Fruit fly (Drosophila melanogaster): ENCODE measurements around the gene CG33234.
A peak's percentile ranks its signal among the peaks of the same experiment; 100 is the strongest.

The CG33234 gene

DNA sequence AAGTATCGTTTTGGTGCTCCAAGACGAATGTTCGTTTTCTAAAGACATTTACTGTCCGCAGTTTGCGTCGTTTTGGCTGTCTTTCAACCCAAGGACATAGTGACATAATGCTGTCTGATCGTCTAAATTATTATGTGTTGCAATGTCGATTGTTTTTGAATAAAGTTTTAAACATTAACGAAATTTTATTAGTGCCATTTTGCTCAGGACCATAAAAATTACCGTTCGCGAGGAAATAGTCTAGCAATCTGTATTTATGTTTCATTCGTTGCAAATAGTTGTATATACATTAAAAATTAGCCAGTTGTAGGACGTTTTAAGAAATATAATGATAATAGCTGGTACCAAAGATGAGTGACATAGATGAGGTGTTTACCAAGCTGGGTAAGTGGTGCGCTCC lies at the start of gene CG33234:
TSS of gene CG33234 (plus strand) at position 301 of the 400 bp plus-strand sequence.
- TF ChIP-seq CG17801 (GFP tag; optimal IDR thresholded peaks at IDR 0.05; ENCODE audit: partially characterized antibody) = no peak

DNA sequence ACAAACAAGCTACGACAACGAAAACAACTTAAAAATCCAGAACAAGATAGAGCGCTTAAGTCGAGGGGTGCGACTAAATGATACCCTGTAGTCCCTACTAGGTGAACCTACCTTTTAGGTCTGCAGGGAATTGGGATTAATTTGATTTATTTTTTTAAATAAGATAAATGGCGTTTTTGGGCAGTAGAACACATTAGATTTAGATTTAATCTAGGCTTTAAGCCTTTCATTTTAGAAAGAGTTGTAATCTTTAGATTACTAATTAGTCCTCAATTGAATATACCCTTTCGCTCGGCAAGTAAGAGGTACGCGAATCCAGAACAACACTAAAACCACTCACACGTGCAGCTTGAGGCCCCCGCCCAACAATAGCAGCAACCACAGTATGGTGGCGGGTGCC lies 47.2 kb upstream of the CG33234 start:
- TF ChIP-seq CG17801 (GFP tag; optimal IDR thresholded peaks at IDR 0.05; ENCODE audit: partially characterized antibody) = no peak

DNA sequence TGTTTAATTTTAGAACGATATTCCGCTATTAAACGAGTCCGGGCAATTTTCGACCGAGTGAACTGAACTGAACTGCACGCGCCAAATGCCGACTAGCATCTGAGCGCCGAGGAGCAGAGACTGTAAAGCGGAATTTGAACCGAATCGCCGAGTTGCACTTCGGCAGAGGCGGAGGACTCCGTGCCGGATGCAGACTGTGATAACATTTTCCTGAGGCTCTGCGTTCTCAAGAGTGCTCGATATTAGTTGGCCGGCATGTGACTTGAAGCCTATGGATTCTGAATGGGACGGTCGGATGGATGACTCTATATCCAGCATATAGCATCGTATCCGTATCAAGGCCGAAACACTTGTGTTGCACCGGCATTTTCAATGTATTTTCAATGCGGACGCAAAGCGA lies 31.5 kb upstream of the CG33234 start, which contains the start of gene Pxn:
TSS of gene Pxn (minus strand) at position 101 of the 400 bp plus-strand sequence.
- no peak for TF ChIP-seq CG17801 (GFP tag; optimal IDR thresholded peaks at IDR 0.05; ENCODE audit: partially characterized antibody)

DNA sequence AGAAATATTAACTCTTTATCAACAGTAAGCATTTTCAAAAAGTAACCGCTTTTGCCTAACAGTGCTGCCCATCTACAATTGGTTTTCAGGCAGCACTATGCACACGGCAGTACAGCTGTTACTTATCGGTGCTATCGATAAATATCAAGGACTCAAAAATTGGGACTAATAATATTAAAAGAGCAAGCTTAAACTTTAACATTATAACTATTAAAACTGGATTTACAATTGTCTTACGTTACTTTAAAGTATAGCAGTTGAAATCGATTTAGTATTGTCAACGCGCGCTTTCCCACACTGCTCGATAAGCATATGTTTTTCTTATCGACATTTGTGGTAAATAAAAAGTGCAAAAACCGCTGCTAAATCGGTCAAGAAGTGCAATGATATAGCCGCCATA lies 30.0 kb upstream of the CG33234 start, which contains the start of the genes CG42245 and MEP-1:
TSS of gene CG42245 (plus strand) at position 310 of the 400 bp plus-strand sequence.
TSS of gene MEP-1 (plus strand) at position 310 of the 400 bp plus-strand sequence.
- TF ChIP-seq CG17801 (GFP tag; optimal IDR thresholded peaks at IDR 0.05; ENCODE audit: partially characterized antibody) = peak; percentile 71

DNA sequence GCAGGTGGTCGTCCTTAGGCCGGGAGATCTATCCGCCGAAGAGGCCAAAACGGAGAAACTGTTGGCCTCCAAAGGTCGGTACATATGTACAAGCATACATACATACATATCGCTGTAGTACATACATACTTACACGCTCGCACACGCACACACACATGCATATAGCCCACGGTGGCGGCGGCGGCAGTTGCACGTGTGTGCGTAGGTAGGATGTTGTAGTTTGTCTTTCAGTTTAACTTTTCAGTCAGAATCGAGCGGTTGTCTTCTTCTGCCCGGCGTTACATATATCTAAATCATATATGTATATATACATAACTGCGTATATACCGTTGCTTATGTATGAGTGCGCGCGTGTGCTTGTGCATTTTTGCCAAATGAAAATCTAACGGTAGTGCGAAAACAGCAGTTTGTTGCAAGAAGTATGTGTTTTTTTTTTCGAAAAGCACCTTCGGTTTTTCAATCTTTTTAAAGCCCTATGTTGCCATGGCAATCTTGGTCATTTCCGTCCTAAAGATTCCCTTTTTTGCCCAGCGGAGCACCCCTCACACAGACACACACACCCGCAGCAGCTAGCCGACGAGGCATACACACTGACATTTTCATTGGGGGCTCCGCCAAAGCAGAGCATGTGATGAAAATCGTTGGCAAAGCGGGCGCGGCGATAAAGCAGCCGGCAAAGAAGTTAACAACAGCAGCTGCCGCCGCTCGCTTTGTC lies 29.2 kb upstream of the CG33234 start:
- no peak for TF ChIP-seq CG17801 (GFP tag; optimal IDR thresholded peaks at IDR 0.05; ENCODE audit: partially characterized antibody)

DNA sequence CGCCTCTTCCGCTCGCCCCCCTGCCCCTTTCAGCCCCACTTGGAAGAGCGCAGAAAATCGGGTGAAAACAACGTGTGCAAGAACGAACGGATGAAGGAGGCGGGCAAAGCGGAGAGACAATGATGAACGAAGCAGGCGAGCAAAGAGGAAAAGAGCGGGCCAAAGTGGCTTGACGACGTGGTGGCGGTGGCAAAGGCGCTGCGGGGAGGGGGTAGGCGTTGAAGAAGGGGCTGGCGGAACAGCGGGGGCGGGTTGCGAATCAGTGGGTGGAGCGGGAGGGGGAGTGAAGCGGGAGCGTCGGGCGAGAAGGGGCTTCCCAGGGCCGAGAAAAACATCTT lies 28.7 kb upstream of the CG33234 start:
- peak; percentile 14 for TF ChIP-seq CG17801 (GFP tag; optimal IDR thresholded peaks at IDR 0.05; ENCODE audit: partially characterized antibody)

DNA sequence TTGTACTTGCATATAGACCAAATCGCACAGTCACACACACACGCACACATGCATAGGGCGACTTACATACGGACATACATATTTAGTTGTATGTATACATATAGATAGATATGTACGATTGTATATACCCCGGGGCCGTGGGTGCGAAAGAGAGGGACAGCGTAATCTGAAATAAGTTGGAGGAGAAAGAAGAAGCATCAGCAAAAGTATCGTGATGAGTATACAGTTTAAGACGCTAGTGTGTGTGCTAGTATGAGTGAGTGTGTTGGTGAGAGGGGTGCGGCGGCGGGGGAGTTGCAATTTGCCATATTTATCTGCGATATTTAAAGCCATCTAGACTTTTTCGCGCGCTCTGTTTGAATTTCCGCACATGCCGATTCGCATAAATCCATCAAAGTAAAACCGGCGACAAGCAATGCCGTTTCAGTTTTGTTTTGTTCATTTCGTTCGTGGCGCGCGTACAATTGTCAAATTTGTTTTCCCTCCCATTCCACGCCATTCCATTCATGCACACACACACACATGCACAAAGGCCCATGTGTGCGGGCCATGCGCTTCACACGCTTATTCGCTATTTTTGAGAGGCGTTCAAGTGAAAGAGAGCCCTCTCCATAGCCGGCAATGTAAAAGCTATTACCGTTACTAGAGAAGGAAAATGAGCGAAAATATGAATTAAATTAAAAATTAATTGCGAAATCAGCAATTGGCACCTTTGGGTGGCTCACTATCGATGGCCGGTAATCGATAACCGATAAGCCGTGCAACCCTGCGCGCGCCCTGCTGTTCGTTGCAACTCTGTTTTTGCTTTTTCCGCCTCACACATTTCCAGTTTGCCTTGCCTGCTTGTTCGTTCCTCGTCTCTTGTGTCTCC lies 26.3 kb upstream of the CG33234 start:
- peak; percentile 88 for TF ChIP-seq CG17801 (GFP tag; optimal IDR thresholded peaks at IDR 0.05; ENCODE audit: partially characterized antibody)

DNA sequence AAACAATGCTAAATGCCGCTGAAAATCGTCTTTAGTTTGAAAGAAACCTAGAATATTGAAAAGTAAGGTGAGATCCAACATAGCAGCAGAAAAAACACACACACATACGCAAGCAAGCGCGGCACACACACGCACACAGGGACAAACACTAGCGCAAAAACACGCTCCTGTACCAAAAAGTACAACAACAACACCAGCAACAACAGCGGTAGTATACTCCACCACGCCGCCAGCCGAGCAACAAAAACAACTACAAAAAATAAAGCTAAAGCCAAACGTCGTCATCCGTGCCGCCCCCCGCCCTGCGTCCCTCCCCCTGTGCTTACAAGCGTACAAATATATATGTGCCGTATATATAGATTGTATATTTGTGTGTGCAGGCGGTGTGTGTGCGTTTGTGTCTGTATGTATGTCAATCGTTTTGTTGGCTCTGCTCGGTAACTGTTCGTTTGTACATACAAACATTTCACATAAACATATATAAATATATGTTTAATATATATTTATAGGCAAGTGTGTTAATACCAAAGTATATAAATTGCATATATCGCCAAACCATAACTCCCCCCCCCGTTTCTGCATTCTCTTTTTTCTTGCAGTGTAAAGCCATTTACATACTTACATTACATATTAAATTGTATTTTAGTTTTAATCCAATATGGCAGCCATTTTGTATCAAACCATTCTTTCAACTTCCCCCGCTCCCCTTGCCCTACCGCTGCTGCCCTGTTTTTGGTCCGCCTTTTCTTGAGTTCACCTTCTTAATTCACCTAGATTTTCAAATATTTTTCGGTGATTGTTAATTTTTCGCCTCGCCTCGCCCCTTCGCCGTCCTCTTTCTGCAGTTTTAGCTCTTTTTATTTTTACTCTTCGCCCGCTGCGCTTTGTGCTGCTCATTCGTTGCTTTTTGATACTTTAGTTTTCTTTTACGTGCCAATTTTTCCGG lies 25.1 kb upstream of the CG33234 start:
- peak; percentile 36 for TF ChIP-seq CG17801 (GFP tag; optimal IDR thresholded peaks at IDR 0.05; ENCODE audit: partially characterized antibody)

DNA sequence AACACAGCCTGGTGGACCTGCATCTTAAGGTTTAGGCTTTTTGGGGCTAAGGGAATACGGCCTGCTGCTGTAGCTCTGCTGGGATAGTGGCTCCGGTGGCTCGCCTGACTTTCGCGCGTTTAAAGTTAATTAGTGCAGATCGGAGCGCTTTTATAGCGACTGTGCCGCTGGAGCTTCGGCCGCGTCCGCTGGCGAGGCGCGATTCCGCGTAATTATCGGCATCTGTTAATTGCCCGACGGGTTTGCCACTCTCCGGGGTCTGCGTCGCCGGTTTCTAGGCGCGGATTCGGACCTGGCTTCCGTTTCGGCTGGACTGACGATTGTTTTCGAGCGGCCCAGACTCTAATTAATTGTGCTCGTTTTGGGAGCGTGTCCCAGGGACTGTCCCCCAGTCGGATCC lies 18.1 kb upstream of the CG33234 start, which contains the start of gene CG14949:
TSS of gene CG14949 (minus strand) at position 101 of the 400 bp plus-strand sequence.
- TF ChIP-seq CG17801 (GFP tag; optimal IDR thresholded peaks at IDR 0.05; ENCODE audit: partially characterized antibody) = no peak

DNA sequence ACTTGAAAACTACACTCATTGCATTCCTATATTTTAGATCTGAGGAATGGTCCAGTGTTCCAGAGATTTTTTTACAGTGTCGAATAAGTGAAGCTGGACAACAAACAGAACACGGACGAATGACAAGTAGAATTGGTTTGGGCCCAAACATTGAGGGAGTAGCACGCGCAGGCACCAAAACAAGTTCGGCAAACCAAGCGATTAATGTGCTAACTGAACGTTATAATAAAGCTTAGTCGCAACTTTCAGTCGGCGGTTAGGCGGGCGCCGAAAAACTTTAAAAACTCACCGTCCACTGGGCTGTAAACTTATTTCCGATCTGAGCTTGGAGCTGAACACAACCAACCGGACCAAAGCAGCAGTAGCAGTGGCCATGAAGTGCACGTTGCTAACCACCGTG lies 16.4 kb upstream of the CG33234 start, which contains the start of gene CG1143:
TSS of gene CG1143 (plus strand) at position 301 of the 400 bp plus-strand sequence.
- no peak for TF ChIP-seq CG17801 (GFP tag; optimal IDR thresholded peaks at IDR 0.05; ENCODE audit: partially characterized antibody)

DNA sequence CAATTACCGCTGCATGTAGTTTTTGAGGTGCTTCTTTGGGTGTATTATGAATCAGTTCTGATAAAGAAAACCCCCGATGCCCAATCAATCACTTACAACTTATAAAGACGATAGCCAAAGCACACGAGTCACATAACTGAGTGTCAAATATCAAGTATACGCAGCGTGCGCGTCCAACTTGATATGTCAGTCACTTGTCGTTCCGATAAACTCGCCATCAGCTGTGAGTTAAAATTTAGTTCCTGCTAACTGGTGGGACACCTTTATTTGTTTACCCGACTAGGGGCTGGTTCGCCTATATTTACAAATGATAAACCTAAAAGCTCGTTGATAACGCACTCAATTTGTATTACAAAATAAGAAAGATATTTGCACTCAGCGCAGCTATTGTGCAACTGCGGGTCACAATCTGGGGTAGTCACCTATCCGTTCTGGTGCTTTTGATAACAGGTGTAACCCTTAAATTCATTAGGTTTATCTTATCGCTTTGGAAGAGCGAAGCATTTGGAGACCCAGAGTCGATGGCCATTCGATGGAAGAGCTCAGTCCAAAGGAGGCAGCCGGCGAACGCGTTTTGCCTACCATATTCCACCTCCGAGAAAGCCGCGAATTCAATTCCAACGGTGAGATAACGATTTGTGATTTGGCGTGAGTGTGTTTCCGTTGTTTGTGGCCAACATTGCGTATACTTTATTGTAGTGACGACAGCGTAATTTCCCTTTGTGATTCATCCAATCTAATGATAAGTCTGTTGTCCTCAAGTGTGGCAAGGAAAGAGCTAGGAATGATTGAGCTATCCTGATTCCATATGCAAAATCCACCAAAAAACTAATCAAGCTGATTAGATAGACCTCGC lies 13.7 kb upstream of the CG33234 start, which contains the start of gene CG1246:
TSS of gene CG1246 (plus strand) at position 526 of the 856 bp plus-strand sequence.
- TF ChIP-seq CG17801 (GFP tag; optimal IDR thresholded peaks at IDR 0.05; ENCODE audit: partially characterized antibody) = no peak

DNA sequence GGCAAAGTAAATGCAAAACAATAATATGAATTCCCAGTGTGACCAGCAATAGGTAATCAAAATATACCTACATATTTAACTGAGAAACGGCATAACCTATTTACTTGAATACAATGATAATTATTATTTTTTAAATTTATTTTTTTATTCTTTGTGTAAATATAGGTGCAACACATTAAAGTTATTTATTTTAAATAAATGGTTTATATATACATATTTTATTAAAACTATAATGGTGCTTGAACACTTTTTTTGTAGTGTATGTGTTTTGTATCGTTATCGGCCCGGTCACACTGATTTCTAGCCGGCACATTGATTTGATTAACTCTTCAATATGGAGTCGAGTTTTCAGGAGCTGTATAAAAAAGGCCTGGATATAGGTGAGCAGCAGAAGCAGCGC lies 9.6 kb upstream of the CG33234 start, which contains the start of the genes ProRS-m, CG42304 and Snup:
TSS of gene ProRS-m (minus strand) at position 51 of the 400 bp plus-strand sequence.
TSS of gene CG42304 (plus strand) at position 289 of the 400 bp plus-strand sequence.
TSS of gene Snup (plus strand) at position 289 of the 400 bp plus-strand sequence.
- peak; percentile 71 for TF ChIP-seq CG17801 (GFP tag; optimal IDR thresholded peaks at IDR 0.05; ENCODE audit: partially characterized antibody)

DNA sequence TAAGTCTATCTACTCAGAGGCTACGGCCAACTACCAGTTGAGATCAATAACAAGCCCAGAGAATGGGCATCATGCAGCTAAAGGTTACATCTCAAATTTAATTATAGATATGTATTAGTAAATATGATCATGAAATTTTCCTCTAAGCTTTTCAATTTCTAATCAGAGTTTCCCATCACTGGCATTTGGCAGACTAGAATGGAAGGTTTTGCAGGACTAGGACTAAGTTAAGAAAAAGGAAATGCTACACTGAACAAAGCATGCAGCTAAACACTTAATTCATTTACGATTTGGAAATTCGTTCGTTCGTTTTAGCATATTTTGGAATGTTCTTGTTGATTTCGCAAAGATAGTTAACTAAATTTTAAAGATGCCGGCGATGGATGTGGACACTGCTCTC lies 2.1 kb upstream of the CG33234 start, which contains the start of gene CG33233:
TSS of gene CG33233 (plus strand) at position 301 of the 400 bp plus-strand sequence.
- no peak for TF ChIP-seq CG17801 (GFP tag; optimal IDR thresholded peaks at IDR 0.05; ENCODE audit: partially characterized antibody)

Measured in ovary, adult (tissue).